Fruit fly (Drosophila melanogaster): ENCODE results near the gene CG14613.

The CG14613 gene

dm6 chrX:22509085-22509484 lies 37.3 kb upstream of the CG14613 start:
- 0 out of 2 replicates have a peak, but pooled peaks have one; percentile 16 for TF ChIP-seq Gug (GFP tag; IDR thresholded peaks at IDR 0.05)
- TF ChIP-seq Blimp-1 (GFP tag; optimal IDR thresholded peaks at IDR 0.05): no peak
- TF ChIP-seq Hr38 (GFP tag; optimal IDR thresholded peaks at IDR 0.05): no peak
- peak; percentile 79 for TF ChIP-seq CG32006 (GFP tag; optimal IDR thresholded peaks at IDR 0.05)
- TF ChIP-seq Sox14 (GFP tag; optimal IDR thresholded peaks at IDR 0.05): no peak
- TF ChIP-seq Smox (GFP tag; optimal IDR thresholded peaks at IDR 0.05): no peak
- TF ChIP-seq CG8319 (GFP tag; optimal IDR thresholded peaks at IDR 0.05): no peak
- TF ChIP-seq CG6808 (GFP tag; optimal IDR thresholded peaks at IDR 0.05): no peak
- no peak for TF ChIP-seq spab (GFP tag; optimal IDR thresholded peaks at IDR 0.05)
- TF ChIP-seq CG1621 (tag; optimal IDR thresholded peaks at IDR 0.05): no peak
- TF ChIP-seq Ets96B (tag; optimal IDR thresholded peaks at IDR 0.05): no peak
- TF ChIP-seq OdsH (GFP tag; optimal IDR thresholded peaks at IDR 0.05): peak; percentile 38
- no peak for TF ChIP-seq CG11902 (GFP tag; optimal IDR thresholded peaks at IDR 0.05)
- TF ChIP-seq CG10631 (GFP tag; optimal IDR thresholded peaks at IDR 0.05): peak; percentile 18
- peak; percentile 69; the same call in 2 of the 3 replicates for TF ChIP-seq CG8119 (GFP tag; IDR thresholded peaks at IDR 0.05)
- peak; percentile 65 for TF ChIP-seq CG15336 (GFP tag; IDR thresholded peaks at IDR 0.05)
- no peak for TF ChIP-seq CG31627 (GFP tag; optimal IDR thresholded peaks at IDR 0.05)
- TF ChIP-seq lz (GFP tag; optimal IDR thresholded peaks at IDR 0.05): no peak
- TF ChIP-seq CG3032 (tag; optimal IDR thresholded peaks at IDR 0.05): no peak
- no peak for TF ChIP-seq CG6163 (GFP tag; IDR thresholded peaks at IDR 0.05)
- no peak for TF ChIP-seq salr (GFP tag; optimal IDR thresholded peaks at IDR 0.05)
- TF ChIP-seq CG11294 (GFP tag; IDR thresholded peaks at IDR 0.05): no peak
- TF ChIP-seq Eip75B (GFP tag; optimal IDR thresholded peaks at IDR 0.05): no peak
- no peak for TF ChIP-seq net (GFP tag; optimal IDR thresholded peaks at IDR 0.05)
- TF ChIP-seq fkh (GFP tag; optimal IDR thresholded peaks at IDR 0.05): no peak
- peak; percentile 2 for TF ChIP-seq CG11762 (GFP tag; optimal IDR thresholded peaks at IDR 0.05; ENCODE audit: insufficient read depth)
- no peak for TF ChIP-seq CG7368 (GFP tag; optimal IDR thresholded peaks at IDR 0.05)
- peak; percentile 31 for TF ChIP-seq CG4318 (GFP tag; optimal IDR thresholded peaks at IDR 0.05)
- no peak for TF ChIP-seq CG34406 (GFP tag; optimal IDR thresholded peaks at IDR 0.05)
- TF ChIP-seq svp (GFP tag): peak; percentile 17
- TF ChIP-seq pdm3 (GFP tag; optimal IDR thresholded peaks at IDR 0.05): peak; percentile 19
- peak; percentile 69 for TF ChIP-seq Hr4 (GFP tag; optimal IDR thresholded peaks at IDR 0.05)
- no peak for TF ChIP-seq CG6854 (GFP tag; optimal IDR thresholded peaks at IDR 0.05)
- TF ChIP-seq CG8632 (GFP tag; optimal IDR thresholded peaks at IDR 0.05): no peak
- TF ChIP-seq ss (GFP tag; optimal IDR thresholded peaks at IDR 0.05): no peak
- no peak for TF ChIP-seq topi (GFP tag; optimal IDR thresholded peaks at IDR 0.05)
- TF ChIP-seq CG10669 (GFP tag; optimal IDR thresholded peaks at IDR 0.05): no peak
- TF ChIP-seq dac (GFP tag; optimal IDR thresholded peaks at IDR 0.05): peak; percentile 20
- TF ChIP-seq cyc (GFP tag; optimal IDR thresholded peaks at IDR 0.05): no peak
- TF ChIP-seq Met (GFP tag; optimal IDR thresholded peaks at IDR 0.05): peak; percentile 2
- TF ChIP-seq fd59A (GFP tag; optimal IDR thresholded peaks at IDR 0.05): no peak
- TF ChIP-seq Lpt (GFP tag; optimal IDR thresholded peaks at IDR 0.05): peak; percentile 50
- no peak for TF ChIP-seq esn (GFP tag; optimal IDR thresholded peaks at IDR 0.05)
- TF ChIP-seq CG6792 (GFP tag; optimal IDR thresholded peaks at IDR 0.05): no peak
- TF ChIP-seq Hr39 (GFP tag; optimal IDR thresholded peaks at IDR 0.05): no peak
- TF ChIP-seq CG3919 (GFP tag; optimal IDR thresholded peaks at IDR 0.05): no peak
- TF ChIP-seq fd85E (GFP tag; optimal IDR thresholded peaks at IDR 0.05): no peak
- TF ChIP-seq achi (GFP tag; optimal IDR thresholded peaks at IDR 0.05): no peak
- TF ChIP-seq CG6276 (GFP tag; optimal IDR thresholded peaks at IDR 0.05): no peak
- no peak for TF ChIP-seq Eip93F (GFP tag; optimal IDR thresholded peaks at IDR 0.05)
- TF ChIP-seq vri (GFP tag; optimal IDR thresholded peaks at IDR 0.05): no peak
- no peak for TF ChIP-seq acj6 (GFP tag; optimal IDR thresholded peaks at IDR 0.05)
- peak; percentile 56 for TF ChIP-seq Eip78C (GFP tag)
